Fruit fly (Drosophila melanogaster) whole organism, embryonic: ENCODE data around the gene SamDC.

Experiments
- Abd-B ChIP-seq: fragments of 200-800 bp; sonication (Bioruptor generic); optimal IDR thresholded peaks from 2 replicates; lab custom pipeline; 2018; ENCODE audit warnings: missing biosample characterization, mild to moderate bottlenecking, missing genetic modification characterization, moderate library complexity
- Adf1 ChIP-seq: fragments of 200-800 bp; sonication (Bioruptor generic); IDR thresholded peaks from 2 replicates; pipeline ENCODE4 v1.3.6; 2022; ENCODE audit warnings: missing biosample characterization, missing genetic modification characterization
- Atf6 ChIP-seq: fragments of 200-800 bp; sonication (Bioruptor generic); IDR thresholded peaks from 2 replicates; pipeline ENCODE4 v1.3.6; 2022; ENCODE audit warnings: missing biosample characterization, missing genetic modification characterization
- B-H1 ChIP-seq: fragments of 200-800 bp; sonication (Bioruptor generic); IDR thresholded peaks from 3 replicates; pipeline ENCODE4 v1.3.6; 2022; ENCODE audit warnings: missing biosample characterization, missing genetic modification characterization
- CG13775 ChIP-seq: fragments of 200-800 bp; sonication (Bioruptor generic); optimal IDR thresholded peaks from 3 replicates; lab custom pipeline; 2017; ENCODE audit warnings: missing biosample characterization, mild to moderate bottlenecking, missing genetic modification characterization
- CG13894 ChIP-seq: fragments of 200-800 bp; sonication (Bioruptor generic); optimal IDR thresholded peaks from 3 replicates; lab custom pipeline; 2018; ENCODE audit warnings: missing biosample characterization, mild to moderate bottlenecking, missing genetic modification characterization, moderate library complexity
- CG14667 ChIP-seq: fragments of 200-800 bp; sonication (Bioruptor generic); IDR thresholded peaks from 2 replicates; pipeline ENCODE4 v1.3.6; 2022; ENCODE audit warnings: missing biosample characterization, missing genetic modification characterization
- CG5953 ChIP-seq: fragments of 200-800 bp; sonication (Bioruptor generic); IDR thresholded peaks from 2 replicates; pipeline ENCODE4 v1.3.6; 2022; ENCODE audit warnings: missing biosample characterization, missing genetic modification characterization
- CG6683 ChIP-seq: fragments of 200-800 bp; sonication (Bioruptor generic); optimal IDR thresholded peaks from 2 replicates; lab custom pipeline; 2017; ENCODE audit warnings: missing biosample characterization, mild to moderate bottlenecking, missing genetic modification characterization, missing genetic modification reagents
- CG6791 ChIP-seq: fragments of 200-800 bp; sonication (Bioruptor generic); IDR thresholded peaks from 3 replicates; pipeline ENCODE4 v1.3.6; 2022; ENCODE audit warnings: missing biosample characterization, missing genetic modification characterization; ENCODE audit not compliant: partially characterized antibody
- CG7786 ChIP-seq: fragments of 200-800 bp; sonication (Bioruptor generic); optimal IDR thresholded peaks from 2 replicates; lab custom pipeline; 2016; ENCODE audit warnings: missing biosample characterization, missing genetic modification characterization
- CG9215 ChIP-seq: fragments of 200-800 bp; sonication (Bioruptor generic); IDR thresholded peaks from 2 replicates; pipeline ENCODE4 v1.3.6; 2022; ENCODE audit warnings: missing biosample characterization, missing genetic modification characterization
- CkIIα-i1 ChIP-seq: fragments of 200-800 bp; sonication (Bioruptor generic); IDR thresholded peaks from 2 replicates; pipeline ENCODE4 v1.3.6; 2022; ENCODE audit warnings: missing biosample characterization, missing genetic modification characterization
- D ChIP-seq, 2 experiments: fragments of 200-800 bp in 1 of 2; fragments of >200 bp in 1 of 2; sonication (Bioruptor generic) in 1 of 2; optimal IDR thresholded peaks; 2 replicates in 1 of 2; 3 replicates in 1 of 2; lab custom pipeline; 2017; ENCODE audit warnings: mild to moderate bottlenecking in 1 of 2, missing biosample characterization in 1 of 2, missing genetic modification characterization in 1 of 2, missing genetic modification reagents in 1 of 2
- H15 ChIP-seq: fragments of 200-800 bp; sonication (Bioruptor generic); IDR thresholded peaks from 3 replicates; pipeline ENCODE4 v1.3.6; 2022; ENCODE audit warnings: missing biosample characterization, missing genetic modification characterization
- HLH54F ChIP-seq: fragments of 200-800 bp; sonication (Bioruptor generic); optimal IDR thresholded peaks from 3 replicates; lab custom pipeline; 2016; ENCODE audit warnings: missing biosample characterization, missing genetic modification characterization
- Hey ChIP-seq: fragments of 200-800 bp; sonication (Bioruptor generic); optimal IDR thresholded peaks from 3 replicates; lab custom pipeline; 2018; ENCODE audit warnings: missing biosample characterization, mild to moderate bottlenecking, missing genetic modification characterization
- Hr78 ChIP-seq, 2 experiments: fragments of 200-800 bp in 1 of 2; fragments of >200 bp in 1 of 2; sonication (Bioruptor generic) in 1 of 2; optimal IDR thresholded peaks; 2 replicates each; lab custom pipeline; 2017 to 2019; ENCODE audit warnings: missing biosample characterization in 2 of 2, missing genetic modification characterization in 2 of 2, mild to moderate bottlenecking in 1 of 2, moderate library complexity in 1 of 2
- Lim3 ChIP-seq: fragments of 200-800 bp; sonication (Bioruptor generic); IDR thresholded peaks from 2 replicates; pipeline ENCODE4 v1.3.6; 2022; ENCODE audit warnings: missing biosample characterization, missing genetic modification characterization
- MESR4 ChIP-seq: fragments of 200-800 bp; sonication (Bioruptor generic); optimal IDR thresholded peaks from 2 replicates; lab custom pipeline; 2018; ENCODE audit warnings: missing biosample characterization, mild to moderate bottlenecking, missing genetic modification characterization, moderate library complexity
- Neu2 ChIP-seq: fragments of 200-800 bp; sonication (Bioruptor generic); optimal IDR thresholded peaks from 3 replicates; lab custom pipeline; 2016; ENCODE audit warnings: missing biosample characterization, missing genetic modification characterization, borderline replicate concordance
- Nf-YB ChIP-seq: fragments of 200-800 bp; sonication (Bioruptor generic); optimal IDR thresholded peaks from 3 replicates; lab custom pipeline; 2019; ENCODE audit warnings: missing biosample characterization, mild to moderate bottlenecking, missing genetic modification characterization, moderate library complexity
- Pdp1 ChIP-seq, 2 experiments: fragments of 200-800 bp; sonication (Bioruptor generic); optimal IDR thresholded peaks; 3 replicates each; lab custom pipeline; 2016; ENCODE audit warnings: missing biosample characterization in 2 of 2, missing genetic modification characterization in 2 of 2, mild to moderate bottlenecking in 1 of 2, moderate library complexity in 1 of 2
- Poxn ChIP-seq: fragments of 200-800 bp; sonication (Bioruptor generic); IDR thresholded peaks from 2 replicates; pipeline ENCODE4 v1.3.6; 2022; ENCODE audit warnings: missing biosample characterization, missing genetic modification characterization
- Stat92E ChIP-seq, 3 experiments: fragments of >200 bp in 2 of 3; fragments of 200-800 bp in 1 of 3; sonication (Bioruptor generic) in 1 of 3; optimal IDR thresholded peaks; 2 replicates each; lab custom pipeline; 2017 to 2019; ENCODE audit warnings: missing biosample characterization in 3 of 3, missing genetic modification characterization in 3 of 3, mild to moderate bottlenecking in 1 of 3, moderate library complexity in 1 of 3
- Xrp1 ChIP-seq: fragments of 200-800 bp; sonication (Bioruptor generic); IDR thresholded peaks from 2 replicates; pipeline ENCODE4 v1.3.6; 2022; ENCODE audit warnings: missing biosample characterization, missing genetic modification characterization
- amos ChIP-seq: fragments of 200-800 bp; sonication (Bioruptor generic); IDR thresholded peaks from 2 replicates; pipeline ENCODE4 v1.3.6; 2022; ENCODE audit warnings: missing biosample characterization, missing genetic modification characterization; ENCODE audit not compliant: partially characterized antibody
- bcd ChIP-seq: fragments of 200-800 bp; sonication (Bioruptor generic); optimal IDR thresholded peaks from 2 replicates; lab custom pipeline; 2017; ENCODE audit warnings: missing biosample characterization, mild to moderate bottlenecking, missing genetic modification characterization
- cas ChIP-seq: fragments of 200-800 bp; sonication (Bioruptor generic); IDR thresholded peaks from 2 replicates; pipeline ENCODE4 v1.3.6; 2022; ENCODE audit warnings: missing biosample characterization, missing genetic modification characterization
- chinmo ChIP-seq: fragments of 200-800 bp; sonication (Bioruptor generic); IDR thresholded peaks from 4 replicates; pipeline ENCODE4 v1.3.6; 2022; ENCODE audit warnings: missing biosample characterization, missing genetic modification characterization; ENCODE audit not compliant: partially characterized antibody
- chm ChIP-seq: fragments of 200-800 bp; sonication (Bioruptor generic); IDR thresholded peaks from 2 replicates; pipeline ENCODE4 v1.3.6; 2022; ENCODE audit warnings: missing biosample characterization, missing genetic modification characterization
- corto ChIP-seq: fragments of 200-800 bp; sonication (Bioruptor generic); optimal IDR thresholded peaks from 2 replicates; lab custom pipeline; 2016; ENCODE audit warnings: missing biosample characterization, mild to moderate bottlenecking, missing genetic modification characterization, moderate library complexity
- danr ChIP-seq: fragments of 200-800 bp; sonication (Bioruptor generic); IDR thresholded peaks from 2 replicates; pipeline ENCODE4 v1.3.6; 2022; ENCODE audit warnings: missing biosample characterization, missing genetic modification characterization
- en ChIP-seq: fragments of 200-800 bp; sonication (Bioruptor generic); optimal IDR thresholded peaks from 2 replicates; lab custom pipeline; 2016; ENCODE audit warnings: missing biosample characterization, missing genetic modification characterization
- kni ChIP-seq: fragments of 200-800 bp; sonication (Bioruptor generic); optimal IDR thresholded peaks from 3 replicates; lab custom pipeline; 2017; ENCODE audit warnings: mild to moderate bottlenecking, missing biosample characterization, missing genetic modification reagents, missing genetic modification characterization
- lab ChIP-seq: fragments of 200-800 bp; sonication (Bioruptor generic); optimal IDR thresholded peaks from 3 replicates; lab custom pipeline; 2017; ENCODE audit warnings: missing biosample characterization, missing genetic modification characterization, mild to moderate bottlenecking, moderate library complexity, missing genetic modification reagents
- lilli ChIP-seq: fragments of 200-800 bp; sonication (Bioruptor generic); optimal IDR thresholded peaks from 3 replicates; lab custom pipeline; 2016; ENCODE audit warnings: missing biosample characterization, missing genetic modification characterization
- oc ChIP-seq: fragments of 200-800 bp; sonication (Bioruptor generic); optimal IDR thresholded peaks from 2 replicates; lab custom pipeline; 2018; ENCODE audit warnings: missing biosample characterization, mild to moderate bottlenecking, missing genetic modification characterization, moderate library complexity
- odd ChIP-seq: fragments of 200-800 bp; sonication (Bioruptor generic); optimal IDR thresholded peaks from 2 replicates; lab custom pipeline; 2017; ENCODE audit warnings: missing biosample characterization, mild to moderate bottlenecking, missing genetic modification characterization
- org-1 ChIP-seq: fragments of 200-800 bp; sonication (Bioruptor generic); optimal IDR thresholded peaks from 2 replicates; lab custom pipeline; 2017; ENCODE audit warnings: missing biosample characterization, missing genetic modification characterization
- pan ChIP-seq, 4 experiments: fragments of >200 bp in 3 of 4; fragments of 200-800 bp in 1 of 4; sonication (Bioruptor generic) in 1 of 4; optimal IDR thresholded peaks in 3 of 4; IDR thresholded peaks in 1 of 4; 2 replicates each; pipeline versions ENCODE4 v1.3.6 to Lab custom; 2017 to 2022; ENCODE audit warnings: missing biosample characterization in 2 of 4, missing genetic modification characterization in 2 of 4, mixed read lengths in 1 of 4
- pfk ChIP-seq: fragments of 200-800 bp; sonication (Bioruptor generic); optimal IDR thresholded peaks from 2 replicates; lab custom pipeline; 2018; ENCODE audit warnings: missing biosample characterization, mild to moderate bottlenecking, missing genetic modification characterization, moderate library complexity
- pho ChIP-seq: fragments of 200-800 bp; sonication (Bioruptor generic); optimal IDR thresholded peaks from 2 replicates; lab custom pipeline; 2016; ENCODE audit warnings: missing biosample characterization, missing genetic modification characterization
- pros ChIP-seq: fragments of 200-800 bp; sonication (Bioruptor generic); optimal IDR thresholded peaks from 3 replicates; lab custom pipeline; 2019; ENCODE audit warnings: missing biosample characterization, mild to moderate bottlenecking, missing genetic modification characterization, moderate library complexity
- rib ChIP-seq: fragments of 200-800 bp; sonication (Bioruptor generic); IDR thresholded peaks from 2 replicates; pipeline ENCODE4 v1.3.6; 2022; ENCODE audit warnings: missing biosample characterization, missing genetic modification characterization
- row ChIP-seq: fragments of 200-800 bp; sonication (Bioruptor generic); IDR thresholded peaks from 3 replicates; pipeline ENCODE4 v1.3.6; 2022; ENCODE audit warnings: missing biosample characterization, missing genetic modification characterization
- seq ChIP-seq: fragments of 200-800 bp; sonication (Bioruptor generic); IDR thresholded peaks from 2 replicates; pipeline ENCODE4 v1.3.6; 2022; ENCODE audit warnings: missing biosample characterization, missing genetic modification characterization
- sisA ChIP-seq: fragments of 200-800 bp; sonication (Bioruptor generic); IDR thresholded peaks from 2 replicates; pipeline ENCODE4 v1.3.6; 2022; ENCODE audit warnings: missing biosample characterization, missing genetic modification characterization
- wdn ChIP-seq: fragments of 200-800 bp; sonication (Bioruptor generic); IDR thresholded peaks from 2 replicates; pipeline ENCODE4 v1.3.6; 2022; ENCODE audit warnings: missing biosample characterization, missing genetic modification characterization
- z ChIP-seq: fragments of 200-800 bp; sonication (Bioruptor generic); IDR thresholded peaks from 3 replicates; pipeline ENCODE4 v1.3.6; 2022; ENCODE audit warnings: missing biosample characterization, missing genetic modification characterization

The SamDC gene

DNA sequence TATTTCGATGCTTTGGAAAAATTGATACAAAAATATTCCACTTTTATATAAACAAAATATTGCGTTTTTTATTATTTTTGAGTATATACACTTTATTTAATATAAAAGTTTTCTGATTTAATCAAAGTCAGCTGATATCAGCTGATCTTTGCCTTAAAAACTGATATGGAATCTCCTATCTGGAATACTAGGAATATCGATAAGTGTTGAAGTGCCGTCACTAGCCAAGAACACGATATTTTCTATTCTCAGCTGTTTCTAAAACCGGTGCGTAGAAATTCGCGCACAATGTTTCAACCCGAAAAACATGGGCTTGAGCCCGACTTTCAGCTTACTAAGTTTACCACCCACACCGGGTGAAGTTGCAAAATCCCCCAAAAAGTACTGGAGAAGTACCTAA is 3.2 kb downstream of the SamDC start, which contains the start of gene Sps2 (continued):
- TF ChIP-seq Neu2 (GFP tag; lab: Kevin White, UChicago) (no peak), Lim3 (GFP tag; lab: Robert Waterston, UW) (no peak), Pdp1 (GFP tag; optimal IDR thresholded peaks at IDR 0.05; lab: Kevin White, UChicago) (peak in 1 of 2 experiments; percentile 27), CkIIα-i1 (GFP tag; lab: Robert Waterston, UW) (no peak), pfk (GFP tag; lab: Kevin White, UChicago) (peak; percentile 44), z (GFP tag; lab: Robert Waterston, UW) (no peak), bcd (GFP tag; lab: Kevin White, UChicago) (no peak), Poxn (GFP tag; lab: Robert Waterston, UW) (no peak), danr (GFP tag; lab: Robert Waterston, UW) (no peak), wdn (GFP tag; lab: Robert Waterston, UW) (no peak), CG5953 (no peak), Adf1 (GFP tag; lab: Robert Waterston, UW) (no peak), row (peak; percentile 77), kni (GFP tag; lab: Kevin White, UChicago) (no peak), pan (optimal IDR thresholded peaks at IDR 0.05; lab: Kevin White, UChicago) (no peak), pan (GFP tag; optimal IDR thresholded peaks at IDR 0.05 in 1 of 2, IDR thresholded peaks at IDR 0.05 in 1 of 2) (no peak), CG13775 (no peak), D (optimal IDR thresholded peaks at IDR 0.05; lab: Kevin White, UChicago) (no peak), D (GFP tag; optimal IDR thresholded peaks at IDR 0.05; lab: Kevin White, UChicago) (no peak), Hey (tag; lab: Kevin White, UChicago) (no peak), chinmo (GFP tag; lab: Robert Waterston, UW) (no peak), Hr78 (GFP tag; optimal IDR thresholded peaks at IDR 0.05; lab: Kevin White, UChicago) (no peak), CG9215 (GFP tag; lab: Robert Waterston, UW) (no peak), Stat92E (GFP tag; optimal IDR thresholded peaks at IDR 0.05; lab: Kevin White, UChicago) (peak in 1 of 3 experiments; percentile 39), B-H1 (GFP tag; lab: Robert Waterston, UW) (no peak), lab (GFP tag; lab: Kevin White, UChicago) (no peak), HLH54F (no peak), en (no peak), H15 (GFP tag; lab: Robert Waterston, UW) (no peak), CG13894 (tag; lab: Kevin White, UChicago) (no peak), CG6683 (GFP tag; lab: Kevin White, UChicago) (no peak), Xrp1 (GFP tag; lab: Robert Waterston, UW) (no peak), CG6791 (GFP tag; lab: Robert Waterston, UW) (peak; percentile 83), amos (GFP tag; lab: Robert Waterston, UW) (peak; percentile 80; the same call in 1 of the 2 replicates), corto (GFP tag; lab: Kevin White, UChicago) (no peak), pros (GFP tag; lab: Kevin White, UChicago) (no peak), seq (GFP tag; lab: Robert Waterston, UW) (no peak), lilli (peak; percentile 18), odd (no peak), chm (GFP tag; lab: Robert Waterston, UW) (no peak), CG7786 (GFP tag; lab: Kevin White, UChicago) (no peak), Abd-B (no peak), oc (tag; lab: Kevin White, UChicago) (no peak), org-1 (GFP tag; lab: Kevin White, UChicago) (no peak), rib (GFP tag; lab: Robert Waterston, UW) (no peak), CG14667 (GFP tag; lab: Robert Waterston, UW) (no peak), Nf-YB (GFP tag; lab: Kevin White, UChicago) (no peak), sisA (no peak), Atf6 (no peak), pho (no peak), MESR4 (GFP tag; lab: Kevin White, UChicago) (peak; percentile 10), cas (GFP tag; lab: Robert Waterston, UW) (no peak)
